Fruit fly (Drosophila melanogaster): Measurements from ENCODE around the gene Obp18a.

Gene Obp18a

dm6 chrX:19144785-19145422 lies 9.2 kb upstream of the Obp18a start (continued):
- peak; percentile 76 for TF ChIP-seq Med (GFP tag)
- no peak for TF ChIP-seq crol (GFP tag; IDR thresholded peaks at IDR 0.05)
- TF ChIP-seq CG8765 (GFP tag; IDR thresholded peaks at IDR 0.05), result no peak
- TF ChIP-seq phol (tag; optimal IDR thresholded peaks at IDR 0.05), result peak; percentile 28
- no peak for TF ChIP-seq CG4617 (GFP tag; optimal IDR thresholded peaks at IDR 0.05; ENCODE audit: borderline replicate concordance)
- peak; percentile 10 for TF ChIP-seq Ssrp (tag; optimal IDR thresholded peaks at IDR 0.05)
- no peak for TF ChIP-seq Optix (GFP tag; IDR thresholded peaks at IDR 0.05)
- no peak for TF ChIP-seq Dp (GFP tag; optimal IDR thresholded peaks at IDR 0.05)
- TF ChIP-seq zen2 (GFP tag; IDR thresholded peaks at IDR 0.05; ENCODE audit: partially characterized antibody), result no peak
- TF ChIP-seq yki (optimal IDR thresholded peaks at IDR 0.05), result no peak
- no peak for TF ChIP-seq Asciz (GFP tag; optimal IDR thresholded peaks at IDR 0.05)
- TF ChIP-seq Ptx1 (GFP tag; IDR thresholded peaks at IDR 0.05), result 0 out of 2 replicates have a peak, but pooled peaks have one; percentile 8
- TF ChIP-seq CG1529 (GFP tag; optimal IDR thresholded peaks at IDR 0.05), result no peak
- no peak for TF ChIP-seq E2f1 (GFP tag; IDR thresholded peaks at IDR 0.05)
- TF ChIP-seq NK7.1 (GFP tag; optimal IDR thresholded peaks at IDR 0.05), result no peak
- peak; percentile 47 for TF ChIP-seq dmrt99B (tag; optimal IDR thresholded peaks at IDR 0.05)
- TF ChIP-seq dm (GFP tag; optimal IDR thresholded peaks at IDR 0.05), result no peak
- TF ChIP-seq ara (GFP tag; IDR thresholded peaks at IDR 0.05), result no peak
- no peak for TF ChIP-seq Ravus (GFP tag; IDR thresholded peaks at IDR 0.05)
- TF ChIP-seq Ets65A (GFP tag), result peak; percentile 81
- no peak for TF ChIP-seq CHES-1-like (GFP tag; optimal IDR thresholded peaks at IDR 0.05)
- TF ChIP-seq psq (GFP tag; optimal IDR thresholded peaks at IDR 0.05), result no peak
- no peak for TF ChIP-seq CG31388 (GFP tag; optimal IDR thresholded peaks at IDR 0.05)
- TF ChIP-seq sisA (GFP tag; IDR thresholded peaks at IDR 0.05), result 0 out of 2 replicates have a peak, but pooled peaks have one; percentile 6
- no peak for TF ChIP-seq disco-r (GFP tag; optimal IDR thresholded peaks at IDR 0.05)
- TF ChIP-seq CG7839 (tag; optimal IDR thresholded peaks at IDR 0.05), result peak; percentile 42
- TF ChIP-seq CG15011 (GFP tag; optimal IDR thresholded peaks at IDR 0.05), result no peak
- no peak for TF ChIP-seq CG30431 (GFP tag; optimal IDR thresholded peaks at IDR 0.05)
- TF ChIP-seq ranshi (GFP tag; IDR thresholded peaks at IDR 0.05), result 0 out of 2 replicates have a peak, but pooled peaks have one; percentile 22
- no peak for TF ChIP-seq sens-2 (GFP tag; IDR thresholded peaks at IDR 0.05)
- peak; percentile 26 for TF ChIP-seq CG4424 (GFP tag; optimal IDR thresholded peaks at IDR 0.05)
- no peak for TF ChIP-seq nom (GFP tag; optimal IDR thresholded peaks at IDR 0.05)
- peak; percentile 32 for TF ChIP-seq nmo (GFP tag; optimal IDR thresholded peaks at IDR 0.05)
- TF ChIP-seq Six4 (GFP tag; optimal IDR thresholded peaks at IDR 0.05), result no peak
- no peak for TF ChIP-seq TFAM (GFP tag; optimal IDR thresholded peaks at IDR 0.05)
- TF ChIP-seq Poxn (GFP tag; IDR thresholded peaks at IDR 0.05), result no peak
- TF ChIP-seq BtbVII (GFP tag; optimal IDR thresholded peaks at IDR 0.05), result no peak
- TF ChIP-seq CG7786 (GFP tag; optimal IDR thresholded peaks at IDR 0.05), result no peak
- peak in 1 of 2 experiments; percentile 14 for TF ChIP-seq Eip74EF (GFP tag; optimal IDR thresholded peaks at IDR 0.05)
- peak; percentile 13 for TF ChIP-seq CG10979 (tag; optimal IDR thresholded peaks at IDR 0.05)
- TF ChIP-seq Neu2 (GFP tag; optimal IDR thresholded peaks at IDR 0.05; ENCODE audit: borderline replicate concordance), result no peak
- no peak for TF ChIP-seq Dbx (GFP tag; IDR thresholded peaks at IDR 0.05)
- TF ChIP-seq CG11456 (GFP tag; IDR thresholded peaks at IDR 0.05), result no peak
- TF ChIP-seq CG3281 (GFP tag; optimal IDR thresholded peaks at IDR 0.05), result no peak
- TF ChIP-seq Ada2b (GFP tag; IDR thresholded peaks at IDR 0.05), result no peak
- TF ChIP-seq CG18476 (GFP tag; optimal IDR thresholded peaks at IDR 0.05), result no peak
- no peak for TF ChIP-seq nerfin-2 (GFP tag; IDR thresholded peaks at IDR 0.05; ENCODE audit: partially characterized antibody)
- no peak for TF ChIP-seq HmgZ (tag; optimal IDR thresholded peaks at IDR 0.05)
- TF ChIP-seq Hey (tag; optimal IDR thresholded peaks at IDR 0.05), result no peak
- TF ChIP-seq da (GFP tag; optimal IDR thresholded peaks at IDR 0.05), result no peak
- no peak for TF ChIP-seq CG3163 (GFP tag; optimal IDR thresholded peaks at IDR 0.05)
